Worm (Caenorhabditis elegans) whole organism, young adult: ENCODE measurements around the gene Y41D4B.24.

Experiments
- B0019.2 ChIP-seq: fragments of 200-800 bp; sonication (Bioruptor generic); conservative IDR thresholded peaks from 2 replicates; pipeline ENCODE4 v1.3.6; 2022; ENCODE audit warnings: missing genetic modification reagents, missing genetic modification characterization, missing compliant biosample characterization
- C06A6.2 ChIP-seq: fragments of 200-800 bp; sonication (Bioruptor generic); conservative IDR thresholded peaks from 2 replicates; pipeline ENCODE4 v1.3.6; 2022; ENCODE audit warnings: missing genetic modification characterization, missing compliant biosample characterization
- C17E4.6 ChIP-seq: fragments of 200-800 bp; sonication (Bioruptor generic); IDR thresholded peaks from 2 replicates; pipeline ENCODE4 v1.3.6; 2022; ENCODE audit warnings: missing genetic modification reagents, missing genetic modification characterization, missing compliant biosample characterization
- F33H1.4 ChIP-seq: fragments of 200-800 bp; sonication (Bioruptor generic); IDR thresholded peaks from 2 replicates; pipeline ENCODE4 v1.3.6; 2022; ENCODE audit warnings: missing genetic modification reagents, missing genetic modification characterization, missing compliant biosample characterization
- F57A8.1 ChIP-seq: fragments of 200-800 bp; sonication (Bioruptor generic); optimal IDR thresholded peaks from 2 replicates; lab custom pipeline; 2018; ENCODE audit warnings: mild to moderate bottlenecking, missing genetic modification characterization, moderate library complexity, missing compliant biosample characterization
- K11D2.4 ChIP-seq: fragments of 200-800 bp; sonication (Bioruptor generic); IDR thresholded peaks from 2 replicates; pipeline ENCODE4 v1.3.6; 2022; ENCODE audit warnings: missing genetic modification reagents, missing genetic modification characterization, missing compliant biosample characterization
- Y56A3A.18 ChIP-seq: fragments of 200-800 bp; sonication (Bioruptor generic); IDR thresholded peaks from 2 replicates; pipeline ENCODE4 v1.3.6; 2022; ENCODE audit warnings: missing genetic modification reagents, missing genetic modification characterization, missing compliant biosample characterization
- Y67H2A.10 ChIP-seq: fragments of 200-800 bp; sonication (Bioruptor generic); conservative IDR thresholded peaks from 2 replicates; pipeline ENCODE4 v1.3.6; 2022; ENCODE audit warnings: missing genetic modification reagents, missing genetic modification characterization, missing compliant biosample characterization
- Y79H2A.3 ChIP-seq: fragments of 200-800 bp; sonication (Bioruptor generic); conservative IDR thresholded peaks from 2 replicates; pipeline ENCODE4 v1.3.6; 2022; ENCODE audit warnings: missing genetic modification reagents, missing genetic modification characterization, missing compliant biosample characterization
- Y95B8A.8 ChIP-seq: fragments of 200-800 bp; sonication (Bioruptor generic); IDR thresholded peaks from 2 replicates; pipeline ENCODE4 v1.3.6; 2022; ENCODE audit warnings: missing genetic modification reagents, missing genetic modification characterization, missing compliant biosample characterization
- aptf-3 ChIP-seq: fragments of 200-800 bp; sonication (Bioruptor generic); IDR thresholded peaks from 2 replicates; pipeline ENCODE4 v1.3.6; 2022; ENCODE audit warnings: missing genetic modification characterization, missing compliant biosample characterization
- attf-3 ChIP-seq: fragments of 200-800 bp; sonication (Bioruptor generic); conservative IDR thresholded peaks from 2 replicates; pipeline ENCODE4 v1.3.6; 2022; ENCODE audit warnings: missing genetic modification reagents, missing genetic modification characterization, missing compliant biosample characterization
- attf-5 ChIP-seq: fragments of 200-800 bp; sonication (Bioruptor generic); optimal IDR thresholded peaks from 2 replicates; lab custom pipeline; 2018; ENCODE audit warnings: mild to moderate bottlenecking, missing genetic modification characterization, missing compliant biosample characterization
- bed-1 ChIP-seq: fragments of 200-800 bp; sonication (Bioruptor generic); IDR thresholded peaks from 2 replicates; pipeline ENCODE4 v1.3.6; 2022; ENCODE audit warnings: missing genetic modification reagents, missing genetic modification characterization, missing compliant biosample characterization
- bed-2 ChIP-seq: fragments of 200-800 bp; sonication (Bioruptor generic); IDR thresholded peaks from 2 replicates; pipeline ENCODE4 v1.3.6; 2022; ENCODE audit warnings: missing genetic modification reagents, missing genetic modification characterization, missing compliant biosample characterization
- ceh-100 ChIP-seq: fragments of 200-800 bp; sonication (Bioruptor generic); IDR thresholded peaks from 2 replicates; pipeline ENCODE4 v1.3.6; 2022; ENCODE audit warnings: missing genetic modification reagents, missing genetic modification characterization, missing compliant biosample characterization
- chd-7 ChIP-seq: sonication (generic microtip); optimal IDR thresholded peaks from 2 replicates; lab custom pipeline; 2016; ENCODE audit warnings: mild to moderate bottlenecking, missing genetic modification characterization, moderate library complexity, missing compliant biosample characterization
- dpl-1 ChIP-seq: fragments of 150-350 bp; optimal IDR thresholded peaks from 2 replicates; lab custom pipeline; 2014; ENCODE audit warnings: missing biosample characterization, missing genetic modification reagents, missing genetic modification characterization
- efl-1 ChIP-seq: fragments of 150-350 bp; optimal IDR thresholded peaks from 2 replicates; lab custom pipeline; 2014; ENCODE audit warnings: missing biosample characterization, missing genetic modification reagents, missing genetic modification characterization
- egl-18 ChIP-seq: fragments of 200-800 bp; sonication (Bioruptor generic); IDR thresholded peaks from 2 replicates; pipeline ENCODE4 v1.3.6; 2022; ENCODE audit warnings: missing genetic modification reagents, missing genetic modification characterization, missing compliant biosample characterization
- egl-44 ChIP-seq: fragments of 200-800 bp; sonication (Bioruptor generic); IDR thresholded peaks from 2 replicates; pipeline ENCODE4 v1.3.6; 2022; ENCODE audit warnings: missing genetic modification reagents, missing genetic modification characterization, missing compliant biosample characterization
- fkh-3 ChIP-seq: sonication (generic microtip); optimal IDR thresholded peaks from 2 replicates; lab custom pipeline; 2016; ENCODE audit warnings: mild to moderate bottlenecking, missing genetic modification characterization, missing compliant biosample characterization
- him-1 ChIP-seq: sonication (generic microtip); optimal IDR thresholded peaks from 2 replicates; lab custom pipeline; 2016; ENCODE audit warnings: missing genotype, missing genetic modification reagents, missing genetic modification characterization, missing compliant biosample characterization
- hlh-26 ChIP-seq: fragments of 200-800 bp; sonication (Bioruptor generic); conservative IDR thresholded peaks from 2 replicates; pipeline ENCODE4 v1.3.6; 2022; ENCODE audit warnings: missing genetic modification reagents, missing genetic modification characterization, missing compliant biosample characterization
- hsf-1 ChIP-seq: fragments of 200-800 bp; sonication (Bioruptor generic); IDR thresholded peaks from 2 replicates; pipeline ENCODE4 v1.3.6; 2022; ENCODE audit warnings: missing genetic modification reagents, missing genetic modification characterization, missing compliant biosample characterization
- lag-1 ChIP-seq: fragments of 200-800 bp; sonication (Bioruptor generic); IDR thresholded peaks from 2 replicates; pipeline ENCODE4 v1.3.6; 2022; ENCODE audit warnings: missing genetic modification reagents, missing genetic modification characterization, missing compliant biosample characterization
- lin-26 ChIP-seq: fragments of 200-800 bp; sonication (Bioruptor generic); IDR thresholded peaks from 2 replicates; pipeline ENCODE4 v1.3.6; 2022; ENCODE audit warnings: missing genetic modification reagents, missing genetic modification characterization, missing compliant biosample characterization
- lin-54 ChIP-seq: fragments of 200-800 bp; sonication (Bioruptor generic); optimal IDR thresholded peaks from 2 replicates; lab custom pipeline; 2018; ENCODE audit warnings: mild to moderate bottlenecking, missing genetic modification characterization, missing compliant biosample characterization
- lsl-1 ChIP-seq: fragments of 200-800 bp; sonication (Bioruptor generic); optimal IDR thresholded peaks from 2 replicates; lab custom pipeline; 2018; ENCODE audit warnings: mild to moderate bottlenecking, missing genetic modification characterization, moderate library complexity, missing compliant biosample characterization
- madf-10 ChIP-seq: sonication (generic microtip); optimal IDR thresholded peaks from 2 replicates; lab custom pipeline; 2016; ENCODE audit warnings: mild to moderate bottlenecking, missing genetic modification characterization, missing compliant biosample characterization
- madf-6 ChIP-seq: fragments of 200-800 bp; sonication (Bioruptor generic); IDR thresholded peaks from 2 replicates; pipeline ENCODE4 v1.3.6; 2022; ENCODE audit warnings: missing genetic modification reagents, missing genetic modification characterization, missing compliant biosample characterization
- nfya-1 ChIP-seq: sonication (generic microtip); optimal IDR thresholded peaks from 2 replicates; lab custom pipeline; 2017; ENCODE audit warnings: antibody characterized with exemption, missing compliant biosample characterization, missing genetic modification characterization, borderline replicate concordance; ENCODE audit not compliant: insufficient read depth
- nhr-27 ChIP-seq: fragments of 200-800 bp; sonication (Bioruptor generic); optimal IDR thresholded peaks from 2 replicates; lab custom pipeline; 2018; ENCODE audit warnings: mild to moderate bottlenecking, missing genetic modification characterization, moderate library complexity, missing compliant biosample characterization
- rcor-1 ChIP-seq: fragments of 200-800 bp; sonication (Bioruptor generic); IDR thresholded peaks from 2 replicates; pipeline ENCODE4 v1.3.6; 2022; ENCODE audit warnings: missing genetic modification reagents, missing genetic modification characterization, missing compliant biosample characterization
- rec-8 ChIP-seq, 2 experiments: sonication (generic microtip); optimal IDR thresholded peaks; 2 replicates each; lab custom pipeline; 2016; ENCODE audit warnings: mild to moderate bottlenecking in 2 of 2, missing genetic modification characterization in 2 of 2, missing genetic modification reagents in 2 of 2, missing genotype in 2 of 2, missing biosample characterization in 1 of 2, missing compliant biosample characterization in 1 of 2, moderate library complexity in 1 of 2
- repo-1 ChIP-seq: sonication (generic microtip); optimal IDR thresholded peaks from 2 replicates; lab custom pipeline; 2017; ENCODE audit warnings: mild to moderate bottlenecking, missing genetic modification characterization, missing compliant biosample characterization
- rpc-1 ChIP-seq, 2 experiments: fragments of 150-350 bp in 1 of 2; sonication (generic microtip) in 1 of 2; optimal IDR thresholded peaks; 2 replicates each; lab custom pipeline; 2014 to 2018; ENCODE audit warnings: missing biosample characterization in 1 of 2, missing genetic modification characterization in 1 of 2, missing genetic modification reagents in 1 of 2, missing genotype in 1 of 2
- sea-2 ChIP-seq: fragments of 200-800 bp; sonication (Bioruptor generic); IDR thresholded peaks from 2 replicates; pipeline ENCODE4 v1.3.6; 2022; ENCODE audit warnings: missing genetic modification characterization, missing compliant biosample characterization
- snpc-3.4 ChIP-seq: sonication (generic microtip); optimal IDR thresholded peaks from 2 replicates; lab custom pipeline; 2017; ENCODE audit warnings: missing genetic modification characterization, mild to moderate bottlenecking, missing compliant biosample characterization, antibody characterized with exemption, moderate library complexity, missing genotype, missing genetic modification reagents
- snpc-4 ChIP-seq, 5 experiments: fragments of 150-350 bp in 1 of 5; sonication (generic microtip) in 4 of 5; optimal IDR thresholded peaks; 2 replicates each; lab custom pipeline; 2014 to 2018; ENCODE audit warnings: missing genetic modification characterization in 5 of 5, missing biosample characterization in 3 of 5, antibody characterized with exemption in 2 of 5, mild to moderate bottlenecking in 2 of 5, missing compliant biosample characterization in 2 of 5, missing genotype in 2 of 5, moderate library complexity in 2 of 5, missing genetic modification reagents in 1 of 5
- unc-130 ChIP-seq: sonication (generic microtip); optimal IDR thresholded peaks from 2 replicates; lab custom pipeline; 2016; ENCODE audit warnings: missing genetic modification reagents, missing genetic modification characterization, missing compliant biosample characterization
- xnd-1 ChIP-seq: sonication (generic microtip); optimal IDR thresholded peaks from 2 replicates; lab custom pipeline; 2016; ENCODE audit warnings: missing genotype, missing genetic modification reagents, missing genetic modification characterization, missing compliant biosample characterization
- ztf-25 ChIP-seq: fragments of 200-800 bp; sonication (Bioruptor generic); IDR thresholded peaks from 2 replicates; pipeline ENCODE4 v1.3.6; 2022; ENCODE audit warnings: missing genetic modification reagents, missing genetic modification characterization, missing compliant biosample characterization
- ztf-26 ChIP-seq: sonication (generic microtip); optimal IDR thresholded peaks from 2 replicates; lab custom pipeline; 2017; ENCODE audit warnings: missing genetic modification characterization, missing compliant biosample characterization
- ztf-28 ChIP-seq: fragments of 200-800 bp; sonication (Bioruptor generic); IDR thresholded peaks from 2 replicates; pipeline ENCODE4 v1.3.6; 2022; ENCODE audit warnings: missing genetic modification reagents, missing genetic modification characterization, missing compliant biosample characterization
- ztf-3 ChIP-seq: fragments of 200-800 bp; sonication (Bioruptor generic); optimal IDR thresholded peaks from 2 replicates; lab custom pipeline; 2018; ENCODE audit warnings: mild to moderate bottlenecking, missing genetic modification characterization, missing compliant biosample characterization
- ztf-6 ChIP-seq: fragments of 200-800 bp; sonication (Bioruptor generic); IDR thresholded peaks from 2 replicates; pipeline ENCODE4 v1.3.6; 2022; ENCODE audit warnings: missing genetic modification reagents, missing genetic modification characterization, missing compliant biosample characterization

Gene Y41D4B.24

ce11 chrIV:1672398-1672797 lies 9.6 kb downstream of the Y41D4B.24 start, which contains the start of gene Y41D4B.1:
Y41D4B.1 (plus strand) TSS chrIV:1672698.
- TF ChIP-seq nfya-1 (tag; lab: Kevin White, UChicago) (no peak), aptf-3 (GFP tag; lab: Robert Waterston, UW) (no peak), Y95B8A.8 (GFP tag; lab: Robert Waterston, UW) (no peak), lin-54 (no peak), ceh-100 (no peak), lin-26 (no peak), hsf-1 (GFP tag; lab: Robert Waterston, UW) (no peak), fkh-3 (tag; lab: Kevin White, UChicago) (no peak), dpl-1 (no peak), rpc-1 (optimal IDR thresholded peaks at IDR 0.05; lab: Kevin White, UChicago) (no peak), rpc-1 (tag; optimal IDR thresholded peaks at IDR 0.05; lab: Kevin White, UChicago) (no peak), ztf-6 (GFP tag; lab: Robert Waterston, UW) (no peak), K11D2.4 (GFP tag; lab: Robert Waterston, UW) (no peak), C06A6.2 (no peak), Y79H2A.3 (GFP tag; lab: Robert Waterston, UW) (no peak), madf-10 (no peak), ztf-3 (no peak), unc-130 (no peak), snpc-4 (GFP tag; optimal IDR thresholded peaks at IDR 0.05; lab: Kevin White, UChicago) (no peak), snpc-4 (tag; optimal IDR thresholded peaks at IDR 0.05; lab: Kevin White, UChicago) (no peak)

ce11 chrIV:1662872-1663271 lies 19.1 kb downstream of the Y41D4B.24 start:
- TF ChIP-seq ztf-28 (GFP tag; lab: Robert Waterston, UW) (no peak), rec-8 (tag; optimal IDR thresholded peaks at IDR 0.05; lab: Kevin White, UChicago) (no peak), F57A8.1 (GFP tag; lab: Kevin White, UChicago) (no peak), C06A6.2 (no peak), hsf-1 (GFP tag; lab: Robert Waterston, UW) (no peak), C17E4.6 (GFP tag; lab: Robert Waterston, UW) (no peak), him-1 (no peak), egl-18 (no peak), ztf-26 (tag; lab: Kevin White, UChicago) (no peak), lin-54 (no peak), Y56A3A.18 (no peak), dpl-1 (no peak), ztf-25 (GFP tag; lab: Robert Waterston, UW) (no peak), efl-1 (GFP tag; lab: Kevin White, UChicago) (no peak), madf-10 (no peak), snpc-3.4 (tag; lab: Kevin White, UChicago) (no peak), B0019.2 (GFP tag; lab: Robert Waterston, UW) (no peak), attf-5 (GFP tag; lab: Kevin White, UChicago) (no peak), chd-7 (no peak)

- TF ChIP-seq xnd-1 (tag; lab: Kevin White, UChicago) (peak; percentile 44), attf-3 (GFP tag; lab: Robert Waterston, UW) (no peak), madf-6 (GFP tag; lab: Robert Waterston, UW) (peak; percentile 54), F33H1.4 (GFP tag; lab: Robert Waterston, UW) (peak; percentile 67), hlh-26 (GFP tag; lab: Robert Waterston, UW) (no peak), egl-44 (no peak), bed-2 (GFP tag; lab: Robert Waterston, UW) (no peak), aptf-3 (GFP tag; lab: Robert Waterston, UW) (no peak), rcor-1 (GFP tag; lab: Robert Waterston, UW) (no peak), Y67H2A.10 (GFP tag; lab: Robert Waterston, UW) (no peak), bed-1 (GFP tag; lab: Robert Waterston, UW) (no peak), ztf-26 (tag; lab: Kevin White, UChicago) (no peak), lag-1 (GFP tag; lab: Robert Waterston, UW) (no peak), sea-2 (no peak), efl-1 (GFP tag; lab: Kevin White, UChicago) (peak; percentile 21), snpc-3.4 (tag; lab: Kevin White, UChicago) (no peak), nhr-27 (tag; lab: Kevin White, UChicago) (no peak), lsl-1 (peak; percentile 70), repo-1 (no peak)
Measured at ce11 chrIV:1660735-1661134, 21.2 kb downstream of the Y41D4B.24 start.
